Worm (Caenorhabditis elegans) whole organism, young adult: Measurements from ENCODE around the gene M199.134.
A peak's percentile ranks its signal among the peaks of the same experiment; 100 is the strongest.

Experiments
- B0019.2 ChIP-seq: fragments of 200-800 bp; sonication (Bioruptor generic); conservative IDR thresholded peaks from 2 replicates; pipeline ENCODE4 v1.3.6; 2022; ENCODE audit warnings: missing genetic modification reagents, missing genetic modification characterization, missing compliant biosample characterization
- F39B2.1 ChIP-seq: fragments of 200-800 bp; sonication (Bioruptor generic); IDR thresholded peaks from 2 replicates; pipeline ENCODE4 v1.3.6; 2022; ENCODE audit warnings: missing genetic modification reagents, missing genetic modification characterization, missing compliant biosample characterization
- F52B5.7 ChIP-seq: sonication (generic microtip); optimal IDR thresholded peaks from 2 replicates; lab custom pipeline; 2016; ENCODE audit warnings: mild to moderate bottlenecking, missing genetic modification characterization, missing compliant biosample characterization
- K12H6.12 ChIP-seq: fragments of 200-800 bp; sonication (Bioruptor generic); optimal IDR thresholded peaks from 2 replicates; lab custom pipeline; 2018; ENCODE audit warnings: mild to moderate bottlenecking, missing genetic modification characterization, missing compliant biosample characterization
- T07F8.4 ChIP-seq: sonication (generic microtip); optimal IDR thresholded peaks from 2 replicates; lab custom pipeline; 2016; ENCODE audit warnings: mild to moderate bottlenecking, missing genetic modification characterization, moderate library complexity, missing compliant biosample characterization
- T26A5.8 ChIP-seq: sonication (generic microtip); optimal IDR thresholded peaks from 2 replicates; lab custom pipeline; 2016; ENCODE audit warnings: missing genetic modification characterization, missing compliant biosample characterization
- Y53F4B.3 ChIP-seq: fragments of 200-800 bp; sonication (Bioruptor generic); IDR thresholded peaks from 2 replicates; pipeline ENCODE4 v1.3.6; 2022; ENCODE audit warnings: missing genetic modification reagents, missing genetic modification characterization, missing compliant biosample characterization
- Y56A3A.18 ChIP-seq: fragments of 200-800 bp; sonication (Bioruptor generic); IDR thresholded peaks from 2 replicates; pipeline ENCODE4 v1.3.6; 2022; ENCODE audit warnings: missing genetic modification reagents, missing genetic modification characterization, missing compliant biosample characterization
- Y67H2A.10 ChIP-seq: fragments of 200-800 bp; sonication (Bioruptor generic); conservative IDR thresholded peaks from 2 replicates; pipeline ENCODE4 v1.3.6; 2022; ENCODE audit warnings: missing genetic modification reagents, missing genetic modification characterization, missing compliant biosample characterization
- aptf-2 ChIP-seq: fragments of 200-800 bp; sonication (Bioruptor generic); conservative IDR thresholded peaks from 2 replicates; pipeline ENCODE4 v1.3.6; 2022; ENCODE audit warnings: missing genetic modification reagents, missing genetic modification characterization, missing compliant biosample characterization
- attf-6 ChIP-seq: fragments of 200-800 bp; sonication (Bioruptor generic); IDR thresholded peaks from 2 replicates; pipeline ENCODE4 v1.3.6; 2022; ENCODE audit warnings: missing genetic modification reagents, missing genetic modification characterization, missing compliant biosample characterization
- cebp-1 ChIP-seq, 2 experiments: fragments of 200-800 bp in 1 of 2; sonication (Bioruptor generic) in 1 of 2; sonication (generic microtip) in 1 of 2; IDR thresholded peaks in 1 of 2; optimal IDR thresholded peaks in 1 of 2; 2 replicates each; pipeline versions ENCODE4 v1.3.6 to Lab custom; 2017 to 2022; ENCODE audit warnings: missing compliant biosample characterization in 2 of 2, missing genetic modification characterization in 2 of 2, mild to moderate bottlenecking in 1 of 2, missing genetic modification reagents in 1 of 2, moderate library complexity in 1 of 2
- cebp-2 ChIP-seq: fragments of 200-800 bp; sonication (Bioruptor generic); IDR thresholded peaks from 2 replicates; pipeline ENCODE4 v1.3.6; 2022; ENCODE audit warnings: missing genetic modification characterization, missing compliant biosample characterization
- ceh-100 ChIP-seq: fragments of 200-800 bp; sonication (Bioruptor generic); IDR thresholded peaks from 2 replicates; pipeline ENCODE4 v1.3.6; 2022; ENCODE audit warnings: missing genetic modification reagents, missing genetic modification characterization, missing compliant biosample characterization
- ceh-27 ChIP-seq: fragments of 200-800 bp; sonication (Bioruptor generic); optimal IDR thresholded peaks from 2 replicates; lab custom pipeline; 2018; ENCODE audit warnings: mild to moderate bottlenecking, missing genetic modification characterization, moderate library complexity, missing compliant biosample characterization
- ceh-79 ChIP-seq: sonication (generic microtip); optimal IDR thresholded peaks from 2 replicates; lab custom pipeline; 2017; ENCODE audit warnings: mild to moderate bottlenecking, missing genetic modification characterization, missing compliant biosample characterization
- dpff-1 ChIP-seq: sonication (generic microtip); optimal IDR thresholded peaks from 2 replicates; lab custom pipeline; 2017; ENCODE audit warnings: mild to moderate bottlenecking, missing genetic modification characterization, missing compliant biosample characterization
- dpl-1 ChIP-seq: fragments of 150-350 bp; optimal IDR thresholded peaks from 2 replicates; lab custom pipeline; 2014; ENCODE audit warnings: missing biosample characterization, missing genetic modification reagents, missing genetic modification characterization
- him-1 ChIP-seq: sonication (generic microtip); optimal IDR thresholded peaks from 2 replicates; lab custom pipeline; 2016; ENCODE audit warnings: missing genotype, missing genetic modification reagents, missing genetic modification characterization, missing compliant biosample characterization
- hlh-26 ChIP-seq: fragments of 200-800 bp; sonication (Bioruptor generic); conservative IDR thresholded peaks from 2 replicates; pipeline ENCODE4 v1.3.6; 2022; ENCODE audit warnings: missing genetic modification reagents, missing genetic modification characterization, missing compliant biosample characterization
- hmg-1.2 ChIP-seq: fragments of 200-800 bp; sonication (Bioruptor generic); IDR thresholded peaks from 2 replicates; pipeline ENCODE4 v1.3.6; 2022; ENCODE audit warnings: missing genetic modification reagents, missing genetic modification characterization, missing compliant biosample characterization
- hsf-1 ChIP-seq: fragments of 200-800 bp; sonication (Bioruptor generic); IDR thresholded peaks from 2 replicates; pipeline ENCODE4 v1.3.6; 2022; ENCODE audit warnings: missing genetic modification reagents, missing genetic modification characterization, missing compliant biosample characterization
- let-607 ChIP-seq, 2 experiments: fragments of 200-800 bp in 1 of 2; sonication (Bioruptor generic) in 1 of 2; sonication (generic microtip) in 1 of 2; optimal IDR thresholded peaks; 2 replicates each; lab custom pipeline; 2016 to 2018; ENCODE audit warnings: mild to moderate bottlenecking in 2 of 2, missing compliant biosample characterization in 2 of 2, missing genetic modification characterization in 2 of 2, moderate library complexity in 2 of 2, missing genotype in 1 of 2
- lin-26 ChIP-seq: fragments of 200-800 bp; sonication (Bioruptor generic); IDR thresholded peaks from 2 replicates; pipeline ENCODE4 v1.3.6; 2022; ENCODE audit warnings: missing genetic modification reagents, missing genetic modification characterization, missing compliant biosample characterization
- madf-8 ChIP-seq: fragments of 200-800 bp; sonication (Bioruptor generic); conservative IDR thresholded peaks from 2 replicates; pipeline ENCODE4 v1.3.6; 2022; ENCODE audit warnings: missing genetic modification reagents, missing genetic modification characterization, missing compliant biosample characterization
- mcd-1 ChIP-seq: fragments of 200-800 bp; sonication (Bioruptor generic); IDR thresholded peaks from 2 replicates; pipeline ENCODE4 v1.3.6; 2022; ENCODE audit warnings: missing genetic modification reagents, missing genetic modification characterization, missing compliant biosample characterization
- mel-28 ChIP-seq: sonication (generic microtip); optimal IDR thresholded peaks from 2 replicates; lab custom pipeline; 2016; ENCODE audit warnings: borderline replicate concordance, mild to moderate bottlenecking, missing genetic modification characterization, missing compliant biosample characterization
- nfya-1 ChIP-seq: sonication (generic microtip); optimal IDR thresholded peaks from 2 replicates; lab custom pipeline; 2017; ENCODE audit warnings: antibody characterized with exemption, missing compliant biosample characterization, missing genetic modification characterization, borderline replicate concordance; ENCODE audit not compliant: insufficient read depth
- nfya-2 ChIP-seq: fragments of 200-800 bp; sonication (Bioruptor generic); IDR thresholded peaks from 2 replicates; pipeline ENCODE4 v1.3.6; 2022; ENCODE audit warnings: missing genetic modification reagents, missing genetic modification characterization, missing compliant biosample characterization
- rec-8 ChIP-seq, 2 experiments: sonication (generic microtip); optimal IDR thresholded peaks; 2 replicates each; lab custom pipeline; 2016; ENCODE audit warnings: mild to moderate bottlenecking in 2 of 2, missing genetic modification characterization in 2 of 2, missing genetic modification reagents in 2 of 2, missing genotype in 2 of 2, missing biosample characterization in 1 of 2, missing compliant biosample characterization in 1 of 2, moderate library complexity in 1 of 2
- repo-1 ChIP-seq: sonication (generic microtip); optimal IDR thresholded peaks from 2 replicates; lab custom pipeline; 2017; ENCODE audit warnings: mild to moderate bottlenecking, missing genetic modification characterization, missing compliant biosample characterization
- sea-2 ChIP-seq: fragments of 200-800 bp; sonication (Bioruptor generic); IDR thresholded peaks from 2 replicates; pipeline ENCODE4 v1.3.6; 2022; ENCODE audit warnings: missing genetic modification characterization, missing compliant biosample characterization
- snpc-1.1 ChIP-seq: sonication (generic microtip); optimal IDR thresholded peaks from 2 replicates; lab custom pipeline; 2017; ENCODE audit warnings: missing genetic modification characterization, mild to moderate bottlenecking, missing compliant biosample characterization, antibody characterized with exemption, moderate library complexity, missing genotype, missing genetic modification reagents; ENCODE audit not compliant: insufficient read depth
- snpc-1.3 ChIP-seq: sonication (generic microtip); optimal IDR thresholded peaks from 2 replicates; lab custom pipeline; 2017; ENCODE audit warnings: missing genetic modification characterization, mild to moderate bottlenecking, missing compliant biosample characterization, antibody characterized with exemption, moderate library complexity, missing genotype, missing genetic modification reagents; ENCODE audit not compliant: insufficient read depth
- snpc-4 ChIP-seq, 5 experiments: fragments of 150-350 bp in 1 of 5; sonication (generic microtip) in 4 of 5; optimal IDR thresholded peaks; 2 replicates each; lab custom pipeline; 2014 to 2018; ENCODE audit warnings: missing genetic modification characterization in 5 of 5, missing biosample characterization in 3 of 5, antibody characterized with exemption in 2 of 5, mild to moderate bottlenecking in 2 of 5, missing compliant biosample characterization in 2 of 5, missing genotype in 2 of 5, moderate library complexity in 2 of 5, missing genetic modification reagents in 1 of 5
- tbp1 ChIP-seq: fragments of 200-800 bp; sonication (Bioruptor generic); optimal IDR thresholded peaks from 2 replicates; lab custom pipeline; 2018; ENCODE audit warnings: mild to moderate bottlenecking, missing genetic modification characterization, missing compliant biosample characterization
- unc-130 ChIP-seq: sonication (generic microtip); optimal IDR thresholded peaks from 2 replicates; lab custom pipeline; 2016; ENCODE audit warnings: missing genetic modification reagents, missing genetic modification characterization, missing compliant biosample characterization
- ztf-3 ChIP-seq: fragments of 200-800 bp; sonication (Bioruptor generic); optimal IDR thresholded peaks from 2 replicates; lab custom pipeline; 2018; ENCODE audit warnings: mild to moderate bottlenecking, missing genetic modification characterization, missing compliant biosample characterization

Gene M199.134

DNA sequence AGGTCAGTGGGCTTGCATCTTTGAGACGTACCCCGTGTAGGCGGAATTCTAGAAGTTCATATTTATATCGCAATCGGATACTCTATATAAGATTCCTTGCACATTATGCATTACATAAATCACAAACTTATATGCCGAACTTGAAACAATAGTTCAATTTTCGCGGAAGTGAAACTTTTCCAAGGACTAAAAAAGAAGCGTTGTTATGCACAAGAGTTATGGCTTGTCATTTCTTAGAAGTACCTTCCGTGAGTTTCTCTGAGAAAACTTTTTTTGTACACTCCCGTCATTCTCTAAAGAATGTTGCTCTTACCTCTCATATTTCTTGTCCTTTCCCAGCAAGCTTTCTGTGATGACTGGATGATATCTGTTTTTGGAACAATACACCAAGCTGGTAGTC lies 5.4 kb upstream of the M199.134 start, which contains the start of gene M199.136:
Gene M199.136 (plus strand): TSS at position 301 of the 400 bp plus-strand sequence.
- no peak for TF ChIP-seq him-1 (tag; lab: Kevin White, UChicago)
- TF ChIP-seq nfya-2 (GFP tag; lab: Robert Waterston, UW): no peak
- TF ChIP-seq let-607 (tag; optimal IDR thresholded peaks at IDR 0.05; lab: Kevin White, UChicago): no peak
- TF ChIP-seq unc-130 (GFP tag; lab: Kevin White, UChicago): no peak
- TF ChIP-seq Y53F4B.3 (GFP tag; lab: Robert Waterston, UW): no peak
- TF ChIP-seq hlh-26 (GFP tag; lab: Robert Waterston, UW): no peak
- TF ChIP-seq T07F8.4 (tag; lab: Kevin White, UChicago): no peak

DNA sequence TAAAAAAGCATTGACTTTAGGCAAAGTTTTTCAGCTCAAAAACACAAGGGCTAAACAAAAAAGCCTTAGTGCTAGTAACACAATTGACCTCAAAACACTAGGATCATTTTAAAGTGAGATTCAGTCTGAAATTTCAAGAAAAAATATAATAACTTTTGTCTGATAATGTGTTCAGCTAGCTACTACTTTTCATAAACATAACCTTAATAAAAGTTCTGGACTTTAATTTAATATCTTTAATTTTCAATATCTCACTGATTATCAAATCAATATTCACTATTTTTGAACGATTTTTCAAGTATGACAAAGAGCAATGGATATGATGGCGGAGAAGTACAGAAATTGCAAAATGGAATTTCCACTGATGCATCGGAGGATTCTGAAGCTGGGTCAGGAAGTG lies 1.3 kb upstream of the M199.134 start, which contains the start of gene M199.135:
Gene M199.135 (plus strand): TSS at position 301 of the 400 bp plus-strand sequence.
- TF ChIP-seq mel-28: no peak
- no peak for TF ChIP-seq nfya-1
- no peak for TF ChIP-seq snpc-1.1 (tag; lab: Kevin White, UChicago)
- no peak for TF ChIP-seq Y53F4B.3 (GFP tag; lab: Robert Waterston, UW)
- no peak for TF ChIP-seq hmg-1.2 (GFP tag; lab: Robert Waterston, UW)
- TF ChIP-seq F52B5.7 (tag; lab: Kevin White, UChicago): no peak
- no peak for TF ChIP-seq snpc-1.3
- no peak for TF ChIP-seq K12H6.12 (tag; lab: Kevin White, UChicago)
- TF ChIP-seq aptf-2 (GFP tag; lab: Robert Waterston, UW): no peak
- no peak for TF ChIP-seq F39B2.1
- TF ChIP-seq repo-1 (tag; lab: Kevin White, UChicago): no peak
- TF ChIP-seq sea-2 (GFP tag; lab: Robert Waterston, UW): no peak

DNA sequence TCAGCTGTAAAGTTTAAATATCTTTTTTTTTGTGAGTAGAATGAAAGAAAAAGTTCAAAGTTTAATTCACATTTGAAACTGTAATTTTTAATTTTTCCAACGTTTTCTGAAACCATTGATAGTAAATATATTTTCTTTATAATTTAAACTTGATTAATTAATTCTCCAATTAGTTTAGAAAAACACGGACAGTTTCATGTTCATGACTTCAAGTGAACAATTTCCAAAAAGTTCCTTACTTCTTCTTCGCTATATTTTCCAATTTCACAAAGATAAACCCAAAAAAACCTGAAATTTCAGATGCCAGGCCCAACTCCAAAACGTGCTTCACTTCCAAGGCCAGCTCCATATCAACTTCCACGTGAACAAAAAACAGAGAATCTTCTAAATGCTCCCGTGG lies 4.5 kb downstream of the M199.134 start, which contains the start of gene M199.2:
Gene M199.2 (plus strand): TSS at position 301 of the 400 bp plus-strand sequence.
- no peak for TF ChIP-seq dpl-1 (GFP tag; lab: Kevin White, UChicago)
- TF ChIP-seq F39B2.1: no peak
- no peak for TF ChIP-seq rec-8 (tag; optimal IDR thresholded peaks at IDR 0.05; lab: Kevin White, UChicago)
- TF ChIP-seq madf-8: no peak
- TF ChIP-seq repo-1 (tag; lab: Kevin White, UChicago): no peak
- TF ChIP-seq attf-6 (GFP tag; lab: Robert Waterston, UW): no peak
- TF ChIP-seq ceh-100 (GFP tag; lab: Robert Waterston, UW): no peak
- no peak for TF ChIP-seq cebp-2 (GFP tag; lab: Robert Waterston, UW)
- TF ChIP-seq ztf-3 (GFP tag; lab: Kevin White, UChicago): no peak
- TF ChIP-seq T26A5.8 (tag; lab: Kevin White, UChicago): no peak
- TF ChIP-seq lin-26 (GFP tag; lab: Robert Waterston, UW): no peak

DNA sequence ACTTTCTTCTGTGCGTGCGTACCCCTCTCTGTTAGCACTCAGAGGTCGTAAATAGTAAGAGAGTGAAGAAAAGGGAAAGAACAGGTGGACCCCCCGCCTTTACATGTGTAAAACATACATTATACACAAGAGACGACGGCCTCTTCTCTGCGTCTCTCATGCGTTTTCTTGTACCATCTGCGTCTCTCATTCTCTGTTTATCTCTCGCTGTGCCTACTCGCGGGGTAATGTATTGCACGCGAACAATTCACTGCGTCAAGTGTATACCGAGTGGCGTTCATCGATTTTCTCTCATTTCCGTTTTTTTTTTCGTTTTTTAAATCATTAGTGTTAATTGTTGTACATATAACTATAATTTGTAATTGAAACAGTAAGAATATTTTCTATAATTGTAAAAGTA lies 5.8 kb downstream of the M199.134 start:
- TF ChIP-seq ceh-79 (tag; lab: Kevin White, UChicago) (no peak), dpff-1 (tag; lab: Kevin White, UChicago) (no peak), snpc-4 (GFP tag; optimal IDR thresholded peaks at IDR 0.05; lab: Kevin White, UChicago) (peak; percentile 17), snpc-4 (tag; optimal IDR thresholded peaks at IDR 0.05; lab: Kevin White, UChicago) (peak in 3 of 4 experiments; percentile 46 to 87 (median 66)), ceh-27 (no peak), cebp-1 (GFP tag; IDR thresholded peaks at IDR 0.05; lab: Robert Waterston, UW) (no peak), cebp-1 (tag; optimal IDR thresholded peaks at IDR 0.05; lab: Kevin White, UChicago) (no peak), Y56A3A.18 (GFP tag; lab: Robert Waterston, UW) (no peak), tbp1 (GFP tag; lab: Kevin White, UChicago) (peak; percentile 21), attf-6 (GFP tag; lab: Robert Waterston, UW) (peak; percentile 80), Y67H2A.10 (GFP tag; lab: Robert Waterston, UW) (no peak), nfya-2 (GFP tag; lab: Robert Waterston, UW) (no peak), hsf-1 (GFP tag; lab: Robert Waterston, UW) (no peak), B0019.2 (GFP tag; lab: Robert Waterston, UW) (no peak), hmg-1.2 (GFP tag; lab: Robert Waterston, UW) (peak; percentile 90), mcd-1 (GFP tag; lab: Robert Waterston, UW) (no peak)
